Fruit fly (Drosophila melanogaster) whole organism, embryonic: Measurements from ENCODE around the gene CG15201.

Experiments used
- Abd-B ChIP-seq: fragments of 200-800 bp; sonication (Bioruptor generic); optimal IDR thresholded peaks from 2 replicates; lab custom pipeline; 2018; ENCODE audit warnings: missing biosample characterization, mild to moderate bottlenecking, missing genetic modification characterization, moderate library complexity
- B-H1 ChIP-seq: fragments of 200-800 bp; sonication (Bioruptor generic); IDR thresholded peaks from 3 replicates; pipeline ENCODE4 v1.3.6; 2022; ENCODE audit warnings: missing biosample characterization, missing genetic modification characterization
- CG13123 ChIP-seq: fragments of 200-800 bp; sonication (Bioruptor generic); optimal IDR thresholded peaks from 2 replicates; lab custom pipeline; 2016; ENCODE audit warnings: missing biosample characterization, missing genetic modification characterization
- CG14710 ChIP-seq: fragments of 200-800 bp; sonication (Bioruptor generic); optimal IDR thresholded peaks from 3 replicates; lab custom pipeline; 2019; ENCODE audit warnings: missing biosample characterization, mild to moderate bottlenecking, missing genetic modification characterization, moderate library complexity
- CG1647 ChIP-seq: fragments of 200-800 bp; sonication (Bioruptor generic); optimal IDR thresholded peaks from 3 replicates; lab custom pipeline; 2016; ENCODE audit warnings: missing biosample characterization, missing genetic modification characterization
- CG16863 ChIP-seq: fragments of 200-800 bp; sonication (Bioruptor generic); optimal IDR thresholded peaks from 3 replicates; lab custom pipeline; 2016; ENCODE audit warnings: missing biosample characterization, missing genetic modification characterization
- CG2120 ChIP-seq: fragments of 200-800 bp; sonication (Bioruptor generic); optimal IDR thresholded peaks from 3 replicates; lab custom pipeline; 2016; ENCODE audit warnings: missing biosample characterization, missing genetic modification characterization
- CG2129 ChIP-seq: fragments of 200-800 bp; sonication (Bioruptor generic); IDR thresholded peaks from 2 replicates; pipeline ENCODE4 v1.3.6; 2022; ENCODE audit warnings: missing biosample characterization, missing genetic modification characterization; ENCODE audit not compliant: partially characterized antibody
- CG2712 ChIP-seq: fragments of 200-800 bp; optimal IDR thresholded peaks from 3 replicates; lab custom pipeline; 2019; ENCODE audit warnings: missing biosample characterization, mild to moderate bottlenecking, missing genetic modification characterization, moderate library complexity
- CG30020 ChIP-seq: fragments of 200-800 bp; optimal IDR thresholded peaks from 2 replicates; lab custom pipeline; 2019; ENCODE audit warnings: missing biosample characterization, mild to moderate bottlenecking, missing genetic modification characterization, moderate library complexity
- CG31441 ChIP-seq: fragments of 200-800 bp; sonication (Bioruptor generic); IDR thresholded peaks from 2 replicates; pipeline ENCODE4 v1.3.6; 2022; ENCODE audit warnings: missing biosample characterization, missing genetic modification characterization
- CG32532 ChIP-seq: fragments of 200-800 bp; sonication (Bioruptor generic); IDR thresholded peaks from 2 replicates; pipeline ENCODE4 v1.3.6; 2022; ENCODE audit warnings: missing biosample characterization, missing genetic modification characterization
- CG32772 ChIP-seq: fragments of 200-800 bp; sonication (Bioruptor generic); IDR thresholded peaks from 2 replicates; pipeline ENCODE4 v1.3.6; 2022; ENCODE audit warnings: missing biosample characterization, missing genetic modification characterization
- CG42726 ChIP-seq: fragments of 200-800 bp; sonication (Bioruptor generic); IDR thresholded peaks from 2 replicates; pipeline ENCODE4 v1.3.6; 2022; ENCODE audit warnings: missing biosample characterization, missing genetic modification characterization; ENCODE audit not compliant: partially characterized antibody
- CG4820 ChIP-seq: fragments of 200-800 bp; sonication (Bioruptor generic); optimal IDR thresholded peaks from 3 replicates; lab custom pipeline; 2016; ENCODE audit warnings: missing biosample characterization, missing genetic modification characterization
- CG6689 ChIP-seq: fragments of 200-800 bp; sonication (Bioruptor generic); IDR thresholded peaks from 2 replicates; pipeline ENCODE4 v1.3.6; 2022; ENCODE audit warnings: missing biosample characterization, missing genetic modification characterization
- CG7963 ChIP-seq: fragments of 200-800 bp; sonication (Bioruptor generic); IDR thresholded peaks from 3 replicates; pipeline ENCODE4 v1.3.6; 2022; ENCODE audit warnings: missing biosample characterization, missing genetic modification characterization; ENCODE audit not compliant: partially characterized antibody
- CG8290 ChIP-seq, 3 experiments: fragments of 200-800 bp; sonication (Bioruptor generic); optimal IDR thresholded peaks; 2 replicates each; lab custom pipeline; 2016 to 2019; ENCODE audit warnings: missing biosample characterization in 3 of 3, missing genetic modification characterization in 3 of 3, mild to moderate bottlenecking in 2 of 3, moderate library complexity in 1 of 3
- CG8388 ChIP-seq: fragments of 200-800 bp; sonication (Bioruptor generic); optimal IDR thresholded peaks from 2 replicates; lab custom pipeline; 2019; ENCODE audit warnings: missing biosample characterization, mild to moderate bottlenecking, missing genetic modification characterization, moderate library complexity
- CG9437 ChIP-seq: fragments of 200-800 bp; sonication (Bioruptor generic); optimal IDR thresholded peaks from 2 replicates; lab custom pipeline; 2018; ENCODE audit warnings: missing biosample characterization, mild to moderate bottlenecking, missing genetic modification characterization
- CG9797 ChIP-seq: fragments of 200-800 bp; sonication (Bioruptor generic); optimal IDR thresholded peaks from 3 replicates; lab custom pipeline; 2018; ENCODE audit warnings: missing biosample characterization, mild to moderate bottlenecking, missing genetic modification characterization
- CHES-1-like ChIP-seq: fragments of 200-800 bp; sonication (Bioruptor generic); optimal IDR thresholded peaks from 2 replicates; lab custom pipeline; 2016; ENCODE audit warnings: missing biosample characterization, missing genetic modification characterization
- E2f2 ChIP-seq: fragments of 200-800 bp; sonication (Bioruptor generic); IDR thresholded peaks from 2 replicates; pipeline ENCODE4 v1.3.6; 2022; ENCODE audit warnings: missing biosample characterization, missing genetic modification characterization
- Ets97D ChIP-seq: fragments of 200-800 bp; sonication (Bioruptor generic); optimal IDR thresholded peaks from 3 replicates; lab custom pipeline; 2016; ENCODE audit warnings: missing biosample characterization, missing genetic modification characterization
- H15 ChIP-seq: fragments of 200-800 bp; sonication (Bioruptor generic); IDR thresholded peaks from 3 replicates; pipeline ENCODE4 v1.3.6; 2022; ENCODE audit warnings: missing biosample characterization, missing genetic modification characterization
- HLH54F ChIP-seq: fragments of 200-800 bp; sonication (Bioruptor generic); optimal IDR thresholded peaks from 3 replicates; lab custom pipeline; 2016; ENCODE audit warnings: missing biosample characterization, missing genetic modification characterization
- Hr39 ChIP-seq: fragments of >200 bp; optimal IDR thresholded peaks from 2 replicates; lab custom pipeline; 2017
- Hsf ChIP-seq: fragments of 200-800 bp; sonication (Bioruptor generic); optimal IDR thresholded peaks from 3 replicates; lab custom pipeline; 2016; ENCODE audit warnings: missing biosample characterization, missing genetic modification characterization
- Lhr ChIP-seq: fragments of 200-800 bp; sonication (Bioruptor generic); optimal IDR thresholded peaks from 3 replicates; lab custom pipeline; 2017; ENCODE audit warnings: mild to moderate bottlenecking, missing biosample characterization, missing genetic modification reagents, missing genetic modification characterization
- Opbp ChIP-seq: fragments of 200-800 bp; sonication (Bioruptor generic); IDR thresholded peaks from 3 replicates; pipeline ENCODE4 v1.3.6; 2022; ENCODE audit warnings: missing biosample characterization, missing genetic modification characterization; ENCODE audit not compliant: partially characterized antibody
- Scr ChIP-seq: fragments of 200-800 bp; sonication (Bioruptor generic); IDR thresholded peaks from 2 replicates; pipeline ENCODE4 v1.3.6; 2022; ENCODE audit warnings: missing biosample characterization, missing genetic modification characterization; ENCODE audit not compliant: partially characterized antibody
- YL-1 ChIP-seq: fragments of 200-800 bp; sonication (Bioruptor generic); optimal IDR thresholded peaks from 3 replicates; lab custom pipeline; 2017; ENCODE audit warnings: missing biosample characterization, mild to moderate bottlenecking, missing genetic modification characterization
- bbx ChIP-seq: fragments of 200-800 bp; sonication (Bioruptor generic); IDR thresholded peaks from 2 replicates; pipeline ENCODE4 v1.3.6; 2022; ENCODE audit warnings: missing biosample characterization, missing genetic modification characterization; ENCODE audit not compliant: partially characterized antibody
- chinmo ChIP-seq: fragments of 200-800 bp; sonication (Bioruptor generic); IDR thresholded peaks from 4 replicates; pipeline ENCODE4 v1.3.6; 2022; ENCODE audit warnings: missing biosample characterization, missing genetic modification characterization; ENCODE audit not compliant: partially characterized antibody
- dpn ChIP-seq, 2 experiments: fragments of 200-800 bp; sonication (Bioruptor generic); optimal IDR thresholded peaks; 3 replicates each; lab custom pipeline; 2016; ENCODE audit warnings: missing biosample characterization in 2 of 2, missing genetic modification characterization in 2 of 2
- grau ChIP-seq: fragments of 200-800 bp; optimal IDR thresholded peaks from 3 replicates; lab custom pipeline; 2019; ENCODE audit warnings: missing biosample characterization, mild to moderate bottlenecking, missing genetic modification characterization, moderate library complexity
- ind ChIP-seq: fragments of 200-800 bp; sonication (Bioruptor generic); optimal IDR thresholded peaks from 3 replicates; lab custom pipeline; 2016; ENCODE audit warnings: missing biosample characterization, missing genetic modification characterization
- insv ChIP-seq, 2 experiments: fragments of 200-800 bp; sonication (Bioruptor generic); optimal IDR thresholded peaks; 3 replicates each; lab custom pipeline; 2016 to 2018; ENCODE audit warnings: missing biosample characterization in 2 of 2, missing genetic modification characterization in 2 of 2
- knrl ChIP-seq: fragments of 200-800 bp; sonication (Bioruptor generic); IDR thresholded peaks from 3 replicates; pipeline ENCODE4 v1.3.6; 2022; ENCODE audit warnings: missing biosample characterization, missing genetic modification characterization; ENCODE audit not compliant: partially characterized antibody
- lola ChIP-seq, 3 experiments: fragments of >200 bp in 2 of 3; fragments of 200-800 bp in 1 of 3; sonication (Bioruptor generic) in 1 of 3; optimal IDR thresholded peaks; 2 replicates each; lab custom pipeline; 2017 to 2019; ENCODE audit warnings: missing biosample characterization in 3 of 3, missing genetic modification characterization in 3 of 3, mild to moderate bottlenecking in 1 of 3, moderate library complexity in 1 of 3
- mld ChIP-seq: fragments of 200-800 bp; sonication (Bioruptor generic); IDR thresholded peaks from 3 replicates; pipeline ENCODE4 v1.3.6; 2022; ENCODE audit warnings: missing biosample characterization, missing genetic modification characterization; ENCODE audit not compliant: partially characterized antibody
- nerfin-2 ChIP-seq: fragments of 200-800 bp; sonication (Bioruptor generic); IDR thresholded peaks from 2 replicates; pipeline ENCODE4 v1.3.6; 2022; ENCODE audit warnings: missing biosample characterization, missing genetic modification characterization; ENCODE audit not compliant: partially characterized antibody
- nmo ChIP-seq: fragments of 200-800 bp; sonication (Bioruptor generic); optimal IDR thresholded peaks from 2 replicates; lab custom pipeline; 2018; ENCODE audit warnings: missing biosample characterization, mild to moderate bottlenecking, missing genetic modification characterization, moderate library complexity
- pho ChIP-seq: fragments of 200-800 bp; sonication (Bioruptor generic); optimal IDR thresholded peaks from 2 replicates; lab custom pipeline; 2016; ENCODE audit warnings: missing biosample characterization, missing genetic modification characterization
- phol ChIP-seq: fragments of 200-800 bp; sonication (Bioruptor generic); optimal IDR thresholded peaks from 3 replicates; lab custom pipeline; 2018; ENCODE audit warnings: missing biosample characterization, mild to moderate bottlenecking, missing genetic modification characterization, moderate library complexity
- slbo ChIP-seq: fragments of 200-800 bp; sonication (Bioruptor generic); IDR thresholded peaks from 2 replicates; pipeline ENCODE4 v1.3.6; 2022; ENCODE audit warnings: missing biosample characterization, missing genetic modification characterization
- trem ChIP-seq: fragments of 200-800 bp; optimal IDR thresholded peaks from 3 replicates; lab custom pipeline; 2019; ENCODE audit warnings: missing biosample characterization, mild to moderate bottlenecking, missing genetic modification characterization, moderate library complexity

The CG15201 gene

dm6 chrX:11124749-11125508, 19.0 kb upstream of the CG15201 start, which contains the start of gene Rpt3:
Rpt3 (plus strand) TSS chrX:11125101.
- TF ChIP-seq YL-1 (GFP tag; lab: Kevin White, UChicago) (peak; percentile 43), Lhr (no peak), pho (GFP tag; lab: Kevin White, UChicago) (peak; percentile 26), CG42726 (GFP tag; lab: Robert Waterston, UW) (peak; percentile 55; the same call in 1 of the 2 replicates), CG31441 (GFP tag; lab: Robert Waterston, UW) (no peak), CG9797 (GFP tag; lab: Kevin White, UChicago) (peak; percentile 14), nerfin-2 (GFP tag; lab: Robert Waterston, UW) (peak; percentile 47; the same call in 1 of the 2 replicates), CG9437 (GFP tag; lab: Kevin White, UChicago) (peak; percentile 5), phol (tag; lab: Kevin White, UChicago) (peak; percentile 33), grau (no peak), chinmo (GFP tag; lab: Robert Waterston, UW) (0 out of 4 replicates have a peak, but pooled peaks have one; percentile 33), Hr39 (lab: Kevin White, UChicago) (no peak), Hsf (GFP tag; lab: Kevin White, UChicago) (peak; percentile 6), CG2129 (GFP tag; lab: Robert Waterston, UW) (0 out of 2 replicates have a peak, but pooled peaks have one; percentile 53), Opbp (GFP tag; lab: Robert Waterston, UW) (peak; percentile 67), ind (GFP tag; lab: Kevin White, UChicago) (no peak), CHES-1-like (peak; percentile 4), H15 (no peak), CG30020 (tag; lab: Kevin White, UChicago) (peak; percentile 27), CG2120 (GFP tag; lab: Kevin White, UChicago) (peak; percentile 27), CG32772 (GFP tag; lab: Robert Waterston, UW) (0 out of 2 replicates have a peak, but pooled peaks have one; percentile 9), E2f2 (GFP tag; lab: Robert Waterston, UW) (0 out of 2 replicates have a peak, but pooled peaks have one; percentile 6), trem (tag; lab: Kevin White, UChicago) (peak; percentile 30), CG16863 (GFP tag; lab: Kevin White, UChicago) (peak; percentile 59), lola (GFP tag; optimal IDR thresholded peaks at IDR 0.05; lab: Kevin White, UChicago) (peak in 1 of 3 experiments; percentile 11), CG1647 (GFP tag; lab: Kevin White, UChicago) (no peak), nmo (GFP tag; lab: Kevin White, UChicago) (peak; percentile 39), Scr (GFP tag; lab: Robert Waterston, UW) (peak; percentile 88), CG8388 (GFP tag; lab: Kevin White, UChicago) (no peak), bbx (GFP tag; lab: Robert Waterston, UW) (peak; percentile 61), insv (GFP tag; optimal IDR thresholded peaks at IDR 0.05; lab: Kevin White, UChicago) (peak; percentile 66 to 96), CG7963 (GFP tag; lab: Robert Waterston, UW) (peak; percentile 56), CG2712 (tag; lab: Kevin White, UChicago) (peak; percentile 34), knrl (GFP tag; lab: Robert Waterston, UW) (peak; percentile 83), Abd-B (GFP tag; lab: Kevin White, UChicago) (peak; percentile 15), CG13123 (GFP tag; lab: Kevin White, UChicago) (no peak), CG6689 (GFP tag; lab: Robert Waterston, UW) (0 out of 2 replicates have a peak, but pooled peaks have one; percentile 12), CG14710 (peak; percentile 99), mld (GFP tag; lab: Robert Waterston, UW) (peak; percentile 9; the same call in 1 of the 3 replicates), dpn (GFP tag; optimal IDR thresholded peaks at IDR 0.05; lab: Kevin White, UChicago) (peak in 1 of 2 experiments; percentile 24), B-H1 (GFP tag; lab: Robert Waterston, UW) (no peak), CG8290 (GFP tag; optimal IDR thresholded peaks at IDR 0.05; lab: Kevin White, UChicago) (peak; percentile 63), CG8290 (tag; optimal IDR thresholded peaks at IDR 0.05; lab: Kevin White, UChicago) (peak in 1 of 2 experiments; percentile 7), CG32532 (GFP tag; lab: Robert Waterston, UW) (0 out of 2 replicates have a peak, but pooled peaks have one; percentile 8), CG4820 (GFP tag; lab: Kevin White, UChicago) (no peak), slbo (peak; percentile 34; the same call in 1 of the 2 replicates), Ets97D (peak; percentile 65), HLH54F (GFP tag; lab: Kevin White, UChicago) (peak; percentile 2)
